Worm (Caenorhabditis elegans) whole organism, L4 larva: ENCODE data around the gene ilys-4.
"Not testable (repeated sequence)": the region's sequence is repeated elsewhere in the genome, so short reads cannot be mapped to it uniquely, and the experiment has no call there.

Source experiments
- D1046.2 ChIP-seq: fragments of 200-800 bp; sonication (Bioruptor generic); IDR thresholded peaks from 2 replicates; pipeline ENCODE4 v1.3.6; 2022; ENCODE audit warnings: missing genetic modification characterization, missing compliant biosample characterization
- F37D6.2 ChIP-seq: sonication (generic microtip); optimal IDR thresholded peaks from 2 replicates; lab custom pipeline; 2016; ENCODE audit warnings: mild to moderate bottlenecking, missing genetic modification characterization, missing compliant biosample characterization
- T20F7.1 ChIP-seq: fragments of 200-800 bp; sonication (Bioruptor generic); optimal IDR thresholded peaks from 2 replicates; lab custom pipeline; 2018; ENCODE audit warnings: mild to moderate bottlenecking, missing genetic modification characterization, missing compliant biosample characterization
- T26A8.4 ChIP-seq: fragments of 200-800 bp; sonication (Bioruptor generic); IDR thresholded peaks from 2 replicates; pipeline ENCODE4 v1.3.6; 2022; ENCODE audit warnings: missing genetic modification characterization, missing compliant biosample characterization
- Y48G9A.11 ChIP-seq: fragments of 200-800 bp; sonication (Bioruptor generic); IDR thresholded peaks from 2 replicates; pipeline ENCODE4 v1.3.6; 2022; ENCODE audit warnings: missing genetic modification reagents, missing genetic modification characterization, missing compliant biosample characterization
- Y75B8A.6 ChIP-seq: fragments of 200-800 bp; sonication (Bioruptor generic); IDR thresholded peaks from 2 replicates; pipeline ENCODE4 v1.3.6; 2022; ENCODE audit warnings: missing genetic modification reagents, missing genetic modification characterization, missing compliant biosample characterization
- ZK337.2 ChIP-seq: fragments of 200-800 bp; sonication (Bioruptor generic); IDR thresholded peaks from 2 replicates; pipeline ENCODE4 v1.3.6; 2022; ENCODE audit warnings: missing genetic modification reagents, missing genetic modification characterization, missing compliant biosample characterization
- aha-1 ChIP-seq: fragments of 150-350 bp; peaks from one replicate; lab custom pipeline; 2014; ENCODE audit warnings: missing biosample characterization, missing genetic modification characterization
- arid-1 ChIP-seq: fragments of 200-800 bp; sonication (Bioruptor generic); conservative IDR thresholded peaks from 2 replicates; pipeline ENCODE4 v1.3.6; 2022; ENCODE audit warnings: missing genetic modification reagents, missing genetic modification characterization, missing compliant biosample characterization
- ceh-20 ChIP-seq: fragments of 200-800 bp; sonication (Bioruptor generic); IDR thresholded peaks from 2 replicates; pipeline ENCODE4 v1.3.6; 2022; ENCODE audit warnings: missing genetic modification reagents, missing genetic modification characterization, missing compliant biosample characterization
- ctbp-1 ChIP-seq: fragments of 200-800 bp; sonication (Bioruptor generic); IDR thresholded peaks from 2 replicates; pipeline ENCODE4 v1.3.6; 2022; ENCODE audit warnings: missing genetic modification reagents, missing genetic modification characterization, missing compliant biosample characterization
- daf-16 ChIP-seq, 3 experiments: sonication (generic microtip); optimal IDR thresholded peaks; 2 replicates each; lab custom pipeline; 2016 to 2017; ENCODE audit warnings: missing genetic modification characterization in 3 of 3, missing genetic modification reagents in 3 of 3, mild to moderate bottlenecking in 2 of 3, missing compliant biosample characterization in 2 of 3, missing biosample characterization in 1 of 3, moderate library complexity in 1 of 3
- dmd-6 ChIP-seq: fragments of 200-800 bp; sonication (Bioruptor generic); IDR thresholded peaks from 2 replicates; pipeline ENCODE4 v1.3.6; 2022; ENCODE audit warnings: missing genetic modification reagents, missing genetic modification characterization, missing compliant biosample characterization
- dmd-9 ChIP-seq: fragments of 200-800 bp; sonication (Bioruptor generic); IDR thresholded peaks from 2 replicates; pipeline ENCODE4 v1.3.6; 2022; ENCODE audit warnings: missing genetic modification reagents, missing genetic modification characterization, missing compliant biosample characterization
- dpl-1 ChIP-seq: fragments of 150-350 bp; optimal IDR thresholded peaks from 2 replicates; lab custom pipeline; 2014; ENCODE audit warnings: missing biosample characterization, missing genetic modification reagents, missing genetic modification characterization
- duxl-1 ChIP-seq: sonication (generic microtip); optimal IDR thresholded peaks from 2 replicates; lab custom pipeline; 2016; ENCODE audit warnings: mild to moderate bottlenecking, missing genetic modification characterization, moderate library complexity, missing compliant biosample characterization; ENCODE audit not compliant: poor library complexity
- dve-1 ChIP-seq: sonication (generic microtip); optimal IDR thresholded peaks from 2 replicates; lab custom pipeline; 2017; ENCODE audit warnings: antibody characterized with exemption, mild to moderate bottlenecking, missing genetic modification characterization, missing compliant biosample characterization; ENCODE audit not compliant: insufficient read depth
- egl-43 ChIP-seq: fragments of 200-800 bp; sonication (Bioruptor generic); IDR thresholded peaks from 2 replicates; pipeline ENCODE4 v1.3.6; 2022; ENCODE audit warnings: missing genetic modification reagents, missing genetic modification characterization, missing compliant biosample characterization
- hif-1 ChIP-seq, 2 experiments: sonication (generic microtip); optimal IDR thresholded peaks; 2 replicates each; lab custom pipeline; 2016 to 2017; ENCODE audit warnings: missing compliant biosample characterization in 2 of 2, missing genetic modification characterization in 2 of 2, missing genetic modification reagents in 2 of 2, missing genotype in 2 of 2, mild to moderate bottlenecking in 1 of 2
- hlh-11 ChIP-seq: fragments of 200-800 bp; sonication (Bioruptor generic); optimal IDR thresholded peaks from 2 replicates; lab custom pipeline; 2018; ENCODE audit warnings: mild to moderate bottlenecking, missing genetic modification characterization, missing compliant biosample characterization
- hlh-30 ChIP-seq: sonication (generic microtip); optimal IDR thresholded peaks from 2 replicates; lab custom pipeline; 2017; ENCODE audit warnings: antibody characterized with exemption, mild to moderate bottlenecking, missing genetic modification characterization, missing compliant biosample characterization; ENCODE audit not compliant: insufficient read depth
- hmg-1.1 ChIP-seq: fragments of 200-800 bp; sonication (Bioruptor generic); IDR thresholded peaks from 2 replicates; pipeline ENCODE4 v1.3.6; 2022; ENCODE audit warnings: missing genetic modification reagents, missing genetic modification characterization, missing compliant biosample characterization
- lim-7 ChIP-seq: fragments of 200-800 bp; sonication (Bioruptor generic); IDR thresholded peaks from 2 replicates; pipeline ENCODE4 v1.3.6; 2022; ENCODE audit warnings: missing genetic modification characterization, missing compliant biosample characterization
- lin-1 ChIP-seq: fragments of 200-800 bp; sonication (Bioruptor generic); IDR thresholded peaks from 2 replicates; pipeline ENCODE4 v1.3.6; 2022; ENCODE audit warnings: missing genetic modification reagents, missing genetic modification characterization, missing compliant biosample characterization
- lin-13 ChIP-seq: fragments of 150-350 bp; optimal IDR thresholded peaks from 2 replicates; lab custom pipeline; 2014; ENCODE audit warnings: missing biosample characterization, missing genetic modification reagents, missing genetic modification characterization
- lin-38 ChIP-seq: fragments of 200-800 bp; sonication (Bioruptor generic); IDR thresholded peaks from 2 replicates; pipeline ENCODE4 v1.3.6; 2022; ENCODE audit warnings: missing genetic modification reagents, missing genetic modification characterization, missing compliant biosample characterization
- lsy-2 ChIP-seq, 2 experiments: fragments of 150-350 bp in 1 of 2; sonication (generic microtip) in 1 of 2; optimal IDR thresholded peaks; 2 replicates each; lab custom pipeline; 2014 to 2017; ENCODE audit warnings: missing biosample characterization in 2 of 2, missing genetic modification characterization in 2 of 2
- madf-5 ChIP-seq, 2 experiments: fragments of 200-800 bp; sonication (Bioruptor generic); IDR thresholded peaks; 2 replicates each; pipeline ENCODE4 v1.3.6; 2022; ENCODE audit warnings: missing compliant biosample characterization in 2 of 2, missing genetic modification characterization in 2 of 2
- madf-9 ChIP-seq: fragments of 200-800 bp; sonication (Bioruptor generic); conservative IDR thresholded peaks from 2 replicates; pipeline ENCODE4 v1.3.6; 2022; ENCODE audit warnings: missing genetic modification reagents, missing genetic modification characterization, missing compliant biosample characterization
- mdl-1 ChIP-seq, 2 experiments: fragments of 150-350 bp in 1 of 2; sonication (generic microtip) in 1 of 2; optimal IDR thresholded peaks; 2 replicates each; lab custom pipeline; 2014 to 2017; ENCODE audit warnings: missing biosample characterization in 2 of 2, missing genetic modification characterization in 2 of 2
- mes-2 ChIP-seq: sonication (generic microtip); optimal IDR thresholded peaks from 2 replicates; lab custom pipeline; 2016; ENCODE audit warnings: missing genotype, mild to moderate bottlenecking, missing genetic modification characterization, missing compliant biosample characterization; ENCODE audit not compliant: poor library complexity, severe bottlenecking
- mxl-3 ChIP-seq: fragments of 200-800 bp; sonication (Bioruptor generic); optimal IDR thresholded peaks from 2 replicates; lab custom pipeline; 2018; ENCODE audit warnings: mild to moderate bottlenecking, missing genetic modification characterization, missing compliant biosample characterization
- nhr-28 ChIP-seq: fragments of 150-350 bp; optimal IDR thresholded peaks from 2 replicates; lab custom pipeline; 2014; ENCODE audit warnings: missing biosample characterization, missing genetic modification characterization
- nhr-41 ChIP-seq: fragments of 200-800 bp; sonication (Bioruptor generic); IDR thresholded peaks from 2 replicates; pipeline ENCODE4 v1.3.6; 2022; ENCODE audit warnings: missing genetic modification reagents, missing genetic modification characterization, missing compliant biosample characterization
- nhr-42 ChIP-seq: fragments of 200-800 bp; sonication (Bioruptor generic); IDR thresholded peaks from 2 replicates; pipeline ENCODE4 v1.3.6; 2022; ENCODE audit warnings: missing genetic modification characterization, missing compliant biosample characterization
- nhr-6 ChIP-seq: fragments of 150-350 bp; optimal IDR thresholded peaks from 2 replicates; lab custom pipeline; 2014; ENCODE audit warnings: missing biosample characterization, missing genetic modification characterization
- rbr-2 ChIP-seq: sonication (generic microtip); optimal IDR thresholded peaks from 2 replicates; lab custom pipeline; 2016; ENCODE audit warnings: missing genotype, missing genetic modification characterization, missing compliant biosample characterization
- saeg-2 ChIP-seq: fragments of 200-800 bp; sonication (Bioruptor generic); IDR thresholded peaks from 2 replicates; pipeline ENCODE4 v1.3.6; 2022; ENCODE audit warnings: missing genetic modification reagents, missing genetic modification characterization, missing compliant biosample characterization
- snpc-1.2 ChIP-seq: fragments of 200-800 bp; sonication (Bioruptor generic); IDR thresholded peaks from 2 replicates; pipeline ENCODE4 v1.3.6; 2022; ENCODE audit warnings: missing genetic modification reagents, missing genetic modification characterization, missing compliant biosample characterization
- spr-1 ChIP-seq: sonication (generic microtip); optimal IDR thresholded peaks from 2 replicates; lab custom pipeline; 2016; ENCODE audit warnings: mild to moderate bottlenecking, missing genetic modification characterization, missing compliant biosample characterization
- tra-1 ChIP-seq: fragments of 200-800 bp; sonication (Bioruptor generic); IDR thresholded peaks from 2 replicates; pipeline ENCODE4 v1.3.6; 2022; ENCODE audit warnings: missing genetic modification reagents, missing genetic modification characterization, missing compliant biosample characterization
- unc-62 ChIP-seq, 3 experiments: fragments of 150-350 bp in 1 of 3; sonication (generic microtip); optimal IDR thresholded peaks in 2 of 3; peaks in 1 of 3; 1 replicate in 1 of 3; 2 replicates in 2 of 3; lab custom pipeline; 2014 to 2017; ENCODE audit warnings: missing biosample characterization in 3 of 3, missing genetic modification characterization in 3 of 3, missing genetic modification reagents in 3 of 3, missing genotype in 1 of 3
- vab-7 ChIP-seq: fragments of 200-800 bp; sonication (Bioruptor generic); IDR thresholded peaks from 2 replicates; pipeline ENCODE4 v1.3.6; 2022; ENCODE audit warnings: missing genetic modification reagents, missing genetic modification characterization, missing compliant biosample characterization
- zfp-3 ChIP-seq: fragments of 200-800 bp; sonication (Bioruptor generic); conservative IDR thresholded peaks from 2 replicates; pipeline ENCODE4 v1.3.6; 2022; ENCODE audit warnings: missing genetic modification reagents, missing genetic modification characterization, missing compliant biosample characterization

The ilys-4 gene

DNA sequence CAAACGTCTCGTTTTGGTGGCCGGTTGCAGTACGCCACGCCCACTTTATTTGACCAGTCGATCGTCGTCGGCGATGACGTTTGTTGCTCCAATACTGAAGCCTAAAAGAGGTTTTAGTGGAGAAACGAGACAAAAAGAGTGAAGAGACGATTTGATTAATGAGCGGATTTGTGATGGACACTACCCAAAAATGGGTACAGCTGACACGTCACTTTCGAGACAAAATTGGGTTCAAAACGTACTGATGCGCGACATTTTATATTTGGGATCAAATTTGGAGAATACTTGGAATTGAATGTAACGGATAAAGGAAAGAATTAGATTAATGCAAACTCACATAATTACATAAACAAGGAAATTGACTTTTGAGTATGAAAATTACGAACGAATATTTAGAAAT lies at the start of gene ilys-4:
ilys-4 (minus strand) TSS at position 101 of the 400 bp plus-strand sequence.
- TF ChIP-seq unc-62 (GFP tag; optimal IDR thresholded peaks at IDR 0.05 in 1 of 2; lab: Kevin White, UChicago) = no peak
- TF ChIP-seq unc-62 (tag; optimal IDR thresholded peaks at IDR 0.05; lab: Kevin White, UChicago) = no peak
- no peak for TF ChIP-seq nhr-41 (GFP tag; lab: Robert Waterston, UW)

DNA sequence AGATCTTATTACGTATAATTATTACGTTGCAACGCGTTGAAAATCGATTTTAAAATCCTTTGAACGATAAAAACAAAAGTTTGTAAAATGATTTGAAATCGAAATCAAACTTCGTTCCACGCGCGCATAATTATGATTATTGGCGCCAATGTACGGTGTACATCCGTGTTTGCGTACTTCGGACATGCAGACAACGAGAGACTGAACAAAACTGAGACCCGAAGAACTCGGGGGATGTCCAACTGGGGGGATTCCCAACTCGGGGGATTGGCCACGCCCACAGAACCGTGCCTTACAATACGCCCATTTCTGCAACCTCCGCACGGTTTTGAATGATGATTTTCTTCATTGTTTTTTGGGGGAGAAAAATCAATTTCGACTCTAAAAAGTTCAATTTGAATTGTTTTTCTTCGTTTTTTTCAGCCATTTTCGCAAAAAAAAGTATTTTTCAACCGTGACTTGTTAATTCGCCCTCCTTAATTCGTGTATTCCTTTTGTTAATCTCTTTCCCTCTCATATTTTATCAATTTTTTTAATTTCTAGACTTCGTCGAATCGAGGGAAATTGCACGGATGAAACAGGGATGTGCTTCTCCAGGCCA lies 49.7 kb upstream of the ilys-4 start, which contains the start of gene F20D12.12:
F20D12.12 (plus strand) TSS at position 542 of the 601 bp plus-strand sequence.
- TF ChIP-seq ctbp-1 (GFP tag; lab: Robert Waterston, UW) (peak; percentile 87), hlh-30 (tag; lab: Kevin White, UChicago) (peak; percentile 48), arid-1 (GFP tag; lab: Robert Waterston, UW) (peak; percentile 87), ceh-20 (peak; percentile 90), duxl-1 (tag; lab: Kevin White, UChicago) (peak; percentile 5), lim-7 (GFP tag; lab: Robert Waterston, UW) (peak; percentile 50; the same call in 1 of the 2 replicates), dmd-6 (peak; percentile 85), unc-62 (GFP tag; optimal IDR thresholded peaks at IDR 0.05 in 1 of 2; lab: Kevin White, UChicago) (peak in 1 of 2 experiments; percentile 45), tra-1 (GFP tag; lab: Robert Waterston, UW) (peak; percentile 87; the same call in 1 of the 2 replicates), hlh-11 (tag; lab: Kevin White, UChicago) (peak; percentile 68), dmd-9 (GFP tag; lab: Robert Waterston, UW) (peak; percentile 71; the same call in 1 of the 2 replicates), F37D6.2 (tag; lab: Kevin White, UChicago) (peak; percentile 27), ZK337.2 (GFP tag; lab: Robert Waterston, UW) (peak; percentile 85), saeg-2 (GFP tag; lab: Robert Waterston, UW) (0 out of 2 replicates have a peak, but pooled peaks have one; percentile 62), mes-2 (tag; lab: Kevin White, UChicago) (peak; percentile 91), Y48G9A.11 (peak; percentile 83), snpc-1.2 (GFP tag; lab: Robert Waterston, UW) (peak; percentile 85), mdl-1 (tag; optimal IDR thresholded peaks at IDR 0.05; lab: Kevin White, UChicago) (peak in 1 of 2 experiments; percentile 64), madf-5 (GFP tag; IDR thresholded peaks at IDR 0.05; lab: Robert Waterston, UW) (peak in 1 of 2 experiments; percentile 68; a peak in 1 of 4 replicates), nhr-42 (GFP tag; lab: Robert Waterston, UW) (peak; percentile 83; the same call in 1 of the 2 replicates), lin-38 (peak; percentile 91), Y75B8A.6 (GFP tag; lab: Robert Waterston, UW) (0 out of 2 replicates have a peak, but pooled peaks have one; percentile 39), nhr-28 (tag; lab: Kevin White, UChicago) (peak; percentile 4), rbr-2 (tag; lab: Kevin White, UChicago) (peak; percentile 74), D1046.2 (GFP tag; lab: Robert Waterston, UW) (peak; percentile 80; the same call in 1 of the 2 replicates), nhr-6 (tag; lab: Kevin White, UChicago) (peak; percentile 68), hmg-1.1 (GFP tag; lab: Robert Waterston, UW) (peak; percentile 94), hif-1 (tag; optimal IDR thresholded peaks at IDR 0.05; lab: Kevin White, UChicago) (peak in 1 of 2 experiments; percentile 49), lin-13 (peak; percentile 32), aha-1 (tag; lab: Kevin White, UChicago) (peak; percentile 95), vab-7 (GFP tag; lab: Robert Waterston, UW) (peak; percentile 96), daf-16 (tag; optimal IDR thresholded peaks at IDR 0.05; lab: Kevin White, UChicago) (peak; percentile 13), zfp-3 (GFP tag; lab: Robert Waterston, UW) (peak; percentile 80), mxl-3 (GFP tag; lab: Kevin White, UChicago) (peak; percentile 30), T26A8.4 (GFP tag; lab: Robert Waterston, UW) (peak; percentile 81), dve-1 (tag; lab: Kevin White, UChicago) (peak; percentile 54), spr-1 (tag; lab: Kevin White, UChicago) (peak; percentile 29), madf-9 (GFP tag; lab: Robert Waterston, UW) (peak; percentile 71; the same call in 1 of the 2 replicates), lin-1 (GFP tag; lab: Robert Waterston, UW) (peak; percentile 85), T20F7.1 (peak; percentile 79), egl-43 (GFP tag; lab: Robert Waterston, UW) (peak; percentile 86), dpl-1 (GFP tag; lab: Kevin White, UChicago) (peak; percentile 73), lsy-2 (tag; optimal IDR thresholded peaks at IDR 0.05; lab: Kevin White, UChicago) (peak; percentile 70 to 96)
- not testable (repeated sequence) for TF ChIP-seq unc-62 (tag; optimal IDR thresholded peaks at IDR 0.05; lab: Kevin White, UChicago); daf-16 (GFP tag; optimal IDR thresholded peaks at IDR 0.05; lab: Kevin White, UChicago)
